Worm (Caenorhabditis elegans) whole organism, mixed stage, embryonic: ENCODE data around the gene C53A5.11.

Source experiments
- bed-3 ChIP-seq: fragments of 200-800 bp; sonication (Bioruptor generic); optimal IDR thresholded peaks from 3 replicates; lab custom pipeline; 2018; ENCODE audit warnings: mild to moderate bottlenecking, missing genetic modification characterization, moderate library complexity, missing compliant biosample characterization
- ces-1 ChIP-seq: fragments of 150-350 bp; optimal IDR thresholded peaks from 2 replicates; lab custom pipeline; 2014; ENCODE audit warnings: missing biosample characterization, missing genetic modification reagents, missing genetic modification characterization
- elt-3 ChIP-seq: fragments of 150-350 bp; optimal IDR thresholded peaks from 2 replicates; lab custom pipeline; 2014; ENCODE audit warnings: missing biosample characterization, missing genetic modification characterization
- ham-2 ChIP-seq: fragments of 200-800 bp; sonication (Bioruptor generic); optimal IDR thresholded peaks from 2 replicates; lab custom pipeline; 2018; ENCODE audit warnings: mild to moderate bottlenecking, missing genetic modification characterization, missing compliant biosample characterization
- lsy-2 ChIP-seq: fragments of 150-350 bp; optimal IDR thresholded peaks from 2 replicates; lab custom pipeline; 2014; ENCODE audit warnings: missing biosample characterization, missing genetic modification characterization
- mab-5 ChIP-seq: fragments of 150-350 bp; optimal IDR thresholded peaks from 2 replicates; lab custom pipeline; 2014; ENCODE audit warnings: missing biosample characterization, missing genetic modification characterization
- nhr-76 ChIP-seq: sonication (generic microtip); optimal IDR thresholded peaks from 2 replicates; lab custom pipeline; 2017; ENCODE audit warnings: missing biosample characterization, missing genetic modification characterization
- unc-62 ChIP-seq: fragments of 150-350 bp; optimal IDR thresholded peaks from 2 replicates; lab custom pipeline; 2014; ENCODE audit warnings: missing biosample characterization, missing genetic modification reagents, missing genetic modification characterization
- zip-8 ChIP-seq: fragments of 150-350 bp; optimal IDR thresholded peaks from 2 replicates; lab custom pipeline; 2014; ENCODE audit warnings: missing biosample characterization, missing genetic modification characterization

DNA sequence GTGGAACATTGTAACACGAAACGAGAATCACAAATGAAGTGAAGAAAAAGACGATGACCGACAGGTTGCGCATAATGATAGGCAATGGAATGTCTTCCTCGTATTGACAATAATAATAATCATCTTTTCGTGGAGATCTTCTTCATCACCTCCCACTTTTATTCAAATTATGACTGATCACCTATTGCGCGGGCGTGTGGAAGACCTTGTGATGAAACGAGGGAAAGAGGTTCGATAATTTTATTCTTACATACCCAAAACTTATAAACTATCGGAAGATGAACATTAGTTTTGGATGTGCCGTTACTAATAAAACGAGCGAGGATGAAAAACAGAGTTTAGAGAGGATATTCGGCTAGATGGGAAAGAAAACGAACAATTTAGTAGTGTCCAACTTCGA is 39.6 kb upstream of the C53A5.11 start, which contains the start of gene C53A5.2:
- TF ChIP-seq bed-3 (GFP tag; lab: Kevin White, UChicago) = no peak
- TF ChIP-seq elt-3 (tag; lab: Kevin White, UChicago) = no peak
- no peak for TF ChIP-seq ham-2
- TF ChIP-seq unc-62 (GFP tag; lab: Kevin White, UChicago) = no peak
- no peak for TF ChIP-seq nhr-76
- no peak for TF ChIP-seq zip-8 (tag; lab: Kevin White, UChicago)
- TF ChIP-seq ces-1 (GFP tag; lab: Kevin White, UChicago) = no peak
- no peak for TF ChIP-seq mab-5 (tag; lab: Kevin White, UChicago)
- no peak for TF ChIP-seq lsy-2 (tag; lab: Kevin White, UChicago)
